Worm (Caenorhabditis elegans) whole organism, L3 larva: ENCODE data around the gene ZK470.2.

Source experiments
- R02D3.7 ChIP-seq: fragments of 150-350 bp; optimal IDR thresholded peaks from 2 replicates; lab custom pipeline; 2014; ENCODE audit warnings: missing biosample characterization, missing genetic modification characterization
- ZK546.5 ChIP-seq: sonication (generic microtip); optimal IDR thresholded peaks from 2 replicates; lab custom pipeline; 2017; ENCODE audit warnings: missing biosample characterization, missing genetic modification characterization
- ceh-28 ChIP-seq: fragments of 150-350 bp; optimal IDR thresholded peaks from 2 replicates; lab custom pipeline; 2014; ENCODE audit warnings: missing biosample characterization, missing genetic modification reagents, missing genetic modification characterization
- ceh-82 ChIP-seq: fragments of 150-350 bp; optimal IDR thresholded peaks from 2 replicates; lab custom pipeline; 2014; ENCODE audit warnings: missing biosample characterization, missing genetic modification characterization
- ceh-9 ChIP-seq: sonication (generic microtip); optimal IDR thresholded peaks from 2 replicates; lab custom pipeline; 2018; ENCODE audit warnings: missing biosample characterization, missing genetic modification characterization
- daf-12 ChIP-seq: fragments of 150-350 bp; optimal IDR thresholded peaks from 2 replicates; lab custom pipeline; 2014; ENCODE audit warnings: missing biosample characterization, missing genetic modification reagents, missing genetic modification characterization
- elt-1 ChIP-seq: fragments of 150-350 bp; optimal IDR thresholded peaks from 2 replicates; lab custom pipeline; 2014; ENCODE audit warnings: missing biosample characterization, missing genetic modification characterization
- elt-2 ChIP-seq: sonication (generic microtip); optimal IDR thresholded peaks from 2 replicates; lab custom pipeline; 2016; ENCODE audit warnings: missing genetic modification reagents, mild to moderate bottlenecking, missing genetic modification characterization, missing compliant biosample characterization
- elt-3 ChIP-seq, 3 experiments: fragments of 150-350 bp in 1 of 3; sonication (generic microtip) in 2 of 3; optimal IDR thresholded peaks; 2 replicates in 2 of 3; 4 replicates in 1 of 3; lab custom pipeline; 2014 to 2017; ENCODE audit warnings: missing biosample characterization in 3 of 3, missing genetic modification characterization in 3 of 3
- eor-1 ChIP-seq, 2 experiments: fragments of 150-350 bp; optimal IDR thresholded peaks; 2 replicates each; lab custom pipeline; 2014 to 2018; ENCODE audit warnings: missing biosample characterization in 2 of 2, missing genetic modification characterization in 2 of 2
- fkh-2 ChIP-seq: fragments of 150-350 bp; optimal IDR thresholded peaks from 2 replicates; lab custom pipeline; 2014; ENCODE audit warnings: missing biosample characterization, missing genetic modification reagents, missing genetic modification characterization
- fos-1 ChIP-seq: fragments of 150-350 bp; optimal IDR thresholded peaks from 2 replicates; lab custom pipeline; 2014; ENCODE audit warnings: missing biosample characterization, missing genetic modification characterization
- hmg-11 ChIP-seq: sonication (generic microtip); optimal IDR thresholded peaks from 2 replicates; lab custom pipeline; 2016; ENCODE audit warnings: missing genetic modification characterization, missing compliant biosample characterization
- lsy-12 ChIP-seq: sonication (generic microtip); optimal IDR thresholded peaks from 2 replicates; lab custom pipeline; 2016; ENCODE audit warnings: mild to moderate bottlenecking, missing genetic modification characterization, missing compliant biosample characterization
- mdl-1 ChIP-seq: fragments of 150-350 bp; optimal IDR thresholded peaks from 2 replicates; lab custom pipeline; 2014; ENCODE audit warnings: missing biosample characterization, missing genetic modification characterization
- mml-1 ChIP-seq: fragments of 150-350 bp; sonication (generic microtip); optimal IDR thresholded peaks from 3 replicates; lab custom pipeline; 2014; ENCODE audit warnings: missing biosample characterization, missing genetic modification characterization
- nfya-1 ChIP-seq: sonication (generic microtip); optimal IDR thresholded peaks from 2 replicates; lab custom pipeline; 2017; ENCODE audit warnings: missing genetic modification characterization, mild to moderate bottlenecking, missing compliant biosample characterization, antibody characterized with exemption, moderate library complexity; ENCODE audit not compliant: insufficient read depth
- nhr-11 ChIP-seq: fragments of 150-350 bp; optimal IDR thresholded peaks from 2 replicates; lab custom pipeline; 2014; ENCODE audit warnings: missing biosample characterization, missing genetic modification characterization
- nhr-12 ChIP-seq: fragments of 150-350 bp; optimal IDR thresholded peaks from 2 replicates; lab custom pipeline; 2014; ENCODE audit warnings: missing biosample characterization, missing genetic modification characterization
- nhr-23 ChIP-seq: fragments of 150-350 bp; optimal IDR thresholded peaks from 2 replicates; lab custom pipeline; 2014; ENCODE audit warnings: missing biosample characterization, missing genetic modification reagents, missing genetic modification characterization
- nhr-237 ChIP-seq: fragments of 150-350 bp; optimal IDR thresholded peaks from 2 replicates; lab custom pipeline; 2014; ENCODE audit warnings: missing biosample characterization, missing genetic modification characterization
- nhr-25 ChIP-seq: sonication (generic microtip); optimal IDR thresholded peaks from 2 replicates; lab custom pipeline; 2017; ENCODE audit warnings: missing biosample characterization, missing genetic modification characterization
- nhr-28 ChIP-seq: fragments of 150-350 bp; optimal IDR thresholded peaks from 2 replicates; lab custom pipeline; 2014; ENCODE audit warnings: missing biosample characterization, missing genetic modification characterization
- nhr-43 ChIP-seq: sonication (generic microtip); optimal IDR thresholded peaks from 2 replicates; lab custom pipeline; 2016; ENCODE audit warnings: mild to moderate bottlenecking, missing genetic modification characterization, missing compliant biosample characterization; ENCODE audit not compliant: poor library complexity, severe bottlenecking
- nhr-67 ChIP-seq: fragments of 150-350 bp; optimal IDR thresholded peaks from 2 replicates; lab custom pipeline; 2014; ENCODE audit warnings: missing biosample characterization, missing genetic modification characterization
- nhr-77 ChIP-seq: fragments of 150-350 bp; optimal IDR thresholded peaks from 2 replicates; lab custom pipeline; 2014; ENCODE audit warnings: missing biosample characterization, missing genetic modification characterization
- pqm-1 ChIP-seq: fragments of 150-350 bp; optimal IDR thresholded peaks from 2 replicates; lab custom pipeline; 2017; ENCODE audit warnings: missing biosample characterization, missing genetic modification characterization, inconsistent platforms
- sea-2 ChIP-seq: fragments of 150-350 bp; sonication (generic microtip); optimal IDR thresholded peaks from 4 replicates; lab custom pipeline; 2014; ENCODE audit warnings: missing biosample characterization, missing genetic modification reagents, missing genetic modification characterization
- skn-1 ChIP-seq: fragments of 150-350 bp; optimal IDR thresholded peaks from 2 replicates; lab custom pipeline; 2014; ENCODE audit warnings: missing biosample characterization, missing genetic modification characterization
- snpc-4 ChIP-seq: fragments of 150-350 bp; optimal IDR thresholded peaks from 2 replicates; lab custom pipeline; 2014; ENCODE audit warnings: missing biosample characterization, missing genetic modification characterization
- tbx-2 ChIP-seq: sonication (generic microtip); optimal IDR thresholded peaks from 2 replicates; lab custom pipeline; 2016; ENCODE audit warnings: mild to moderate bottlenecking, missing genetic modification characterization, missing compliant biosample characterization
- unc-39 ChIP-seq: sonication (generic microtip); optimal IDR thresholded peaks from 4 replicates; lab custom pipeline; 2017; ENCODE audit warnings: missing biosample characterization, missing genetic modification characterization
- ztf-11 ChIP-seq: fragments of 150-350 bp; optimal IDR thresholded peaks from 2 replicates; lab custom pipeline; 2014; ENCODE audit warnings: missing biosample characterization, missing genetic modification characterization

The ZK470.2 gene

DNA sequence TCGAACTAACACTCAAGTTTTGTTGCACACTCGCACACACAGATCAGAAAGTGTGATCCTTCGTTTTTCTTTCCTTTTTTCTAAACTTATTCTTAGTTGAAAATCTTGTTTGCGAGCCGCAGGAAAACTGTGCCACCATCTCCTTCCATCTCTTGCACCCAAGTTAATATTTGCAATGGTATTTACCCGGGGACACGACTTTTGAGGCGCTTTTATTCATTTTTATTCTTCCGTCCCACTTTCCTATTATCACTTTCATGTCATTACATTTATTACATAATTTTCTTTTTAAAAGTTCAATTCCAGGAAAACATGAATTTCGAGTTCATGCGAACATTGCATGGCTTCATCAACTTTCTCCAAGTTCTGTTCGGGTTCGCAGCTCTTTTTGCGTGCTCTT, 19.9 kb upstream of the ZK470.2 start, which contains the start of gene F09F9.1:
Gene F09F9.1, plus strand, starts transcription at position 301 of the 400 bp plus-strand sequence.
- TF ChIP-seq sea-2 (GFP tag; lab: Kevin White, UChicago) (no peak), R02D3.7 (tag; lab: Kevin White, UChicago) (no peak), nhr-43 (tag; lab: Kevin White, UChicago) (no peak), ceh-9 (tag; lab: Kevin White, UChicago) (no peak), fkh-2 (no peak), eor-1 (tag; optimal IDR thresholded peaks at IDR 0.05; lab: Kevin White, UChicago) (no peak), fos-1 (no peak), ZK546.5 (no peak), nfya-1 (tag; lab: Kevin White, UChicago) (no peak)

ce11 chrX:4117626-4118025, 17.3 kb upstream of the ZK470.2 start, which contains the start of gene F09F9.5:
F09F9.5 (plus strand) TSS chrX:4117926.
- no peak for TF ChIP-seq nhr-11
- no peak for TF ChIP-seq elt-1 (tag; lab: Kevin White, UChicago)
- TF ChIP-seq nhr-25 (tag; lab: Kevin White, UChicago), result no peak
- no peak for TF ChIP-seq snpc-4 (tag; lab: Kevin White, UChicago)
- no peak for TF ChIP-seq lsy-12 (tag; lab: Kevin White, UChicago)
- TF ChIP-seq nhr-28, result no peak
- no peak for TF ChIP-seq ceh-82 (tag; lab: Kevin White, UChicago)
- no peak for TF ChIP-seq hmg-11 (tag; lab: Kevin White, UChicago)
- no peak for TF ChIP-seq ceh-28 (tag; lab: Kevin White, UChicago)
- TF ChIP-seq tbx-2 (tag; lab: Kevin White, UChicago), result no peak
- TF ChIP-seq fos-1, result no peak
- no peak for TF ChIP-seq nhr-67 (tag; lab: Kevin White, UChicago)
- TF ChIP-seq nhr-12 (tag; lab: Kevin White, UChicago), result no peak
- TF ChIP-seq nhr-77 (tag; lab: Kevin White, UChicago), result no peak
- TF ChIP-seq elt-2 (tag; lab: Kevin White, UChicago), result no peak

- no peak for TF ChIP-seq ceh-82 (tag; lab: Kevin White, UChicago)
- TF ChIP-seq ceh-28 (tag; lab: Kevin White, UChicago), result no peak
- TF ChIP-seq ztf-11 (tag; lab: Kevin White, UChicago), result no peak
- no peak for TF ChIP-seq nhr-67 (tag; lab: Kevin White, UChicago)
- no peak for TF ChIP-seq pqm-1 (tag; lab: Kevin White, UChicago)
- no peak for TF ChIP-seq tbx-2 (tag; lab: Kevin White, UChicago)
- TF ChIP-seq mml-1 (tag; lab: Kevin White, UChicago), result no peak
- no peak for TF ChIP-seq nhr-11
- TF ChIP-seq unc-39 (tag; lab: Kevin White, UChicago), result no peak
- no peak for TF ChIP-seq mdl-1 (tag; lab: Kevin White, UChicago)
- no peak for TF ChIP-seq nhr-12 (tag; lab: Kevin White, UChicago)
- TF ChIP-seq nfya-1 (tag; lab: Kevin White, UChicago), result no peak
- no peak for TF ChIP-seq skn-1 (tag; lab: Kevin White, UChicago)
- no peak for TF ChIP-seq elt-3 (tag; optimal IDR thresholded peaks at IDR 0.05; lab: Kevin White, UChicago)
- no peak for TF ChIP-seq nhr-23 (tag; lab: Kevin White, UChicago)
Measured at ce11 chrX:4120935-4121334, 14.0 kb upstream of the ZK470.2 start, which contains the start of gene F09F9.3. F09F9.3 (minus strand) TSS chrX:4121035.

- no peak for TF ChIP-seq daf-12 (tag; lab: Kevin White, UChicago)
- no peak for TF ChIP-seq skn-1 (tag; lab: Kevin White, UChicago)
- TF ChIP-seq nhr-25 (tag; lab: Kevin White, UChicago), result no peak
- TF ChIP-seq R02D3.7 (tag; lab: Kevin White, UChicago), result no peak
- TF ChIP-seq nfya-1 (tag; lab: Kevin White, UChicago), result no peak
- TF ChIP-seq fos-1, result no peak
- no peak for TF ChIP-seq nhr-237 (tag; lab: Kevin White, UChicago)
- TF ChIP-seq lsy-12 (tag; lab: Kevin White, UChicago), result no peak
Measured at ce11 chrX:4123368-4123767, 11.6 kb upstream of the ZK470.2 start.
